Worm (Caenorhabditis elegans) whole organism, L3 larva: ENCODE results near the gene frpr-21.

Source experiments
- ama-1 ChIP-seq: fragments of 150-350 bp; optimal IDR thresholded peaks from 2 replicates; lab custom pipeline; 2018
- ztf-11 ChIP-seq: fragments of 150-350 bp; optimal IDR thresholded peaks from 2 replicates; lab custom pipeline; 2014; ENCODE audit warnings: missing biosample characterization, missing genetic modification characterization

DNA sequence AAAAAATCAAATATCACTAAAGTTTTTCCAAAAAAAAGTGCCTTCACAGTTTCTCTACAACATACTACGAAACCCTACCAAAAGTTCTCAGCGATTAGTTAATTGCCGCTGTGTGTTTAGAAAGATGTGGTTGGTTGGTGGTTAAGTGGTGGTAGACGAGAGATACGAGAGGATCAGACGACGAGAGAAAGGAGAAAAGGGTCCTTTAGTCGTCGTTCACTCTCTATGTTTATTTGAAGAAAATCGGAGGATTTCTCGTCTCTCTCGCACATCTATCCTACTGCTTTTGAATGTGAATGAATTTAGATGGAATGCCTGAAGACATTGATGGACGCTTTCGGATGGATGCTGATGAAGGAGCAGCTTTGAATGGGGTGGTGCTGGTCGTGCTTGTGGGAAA, 51.0 kb downstream of the frpr-21 start:
- TF ChIP-seq ama-1 (lab: Kevin White, UChicago): no peak
- no peak for TF ChIP-seq ztf-11
